Worm (Caenorhabditis elegans) whole organism, mixed stage, embryonic: ENCODE data around the gene sre-45.
A peak's percentile ranks its signal among the peaks of the same experiment; 100 is the strongest.

Experiments used
- M03D4.4 ChIP-seq: sonication (generic microtip); optimal IDR thresholded peaks from 2 replicates; lab custom pipeline; 2017; ENCODE audit warnings: mild to moderate bottlenecking, missing genetic modification characterization, missing compliant biosample characterization
- bed-3 ChIP-seq: fragments of 200-800 bp; sonication (Bioruptor generic); optimal IDR thresholded peaks from 3 replicates; lab custom pipeline; 2018; ENCODE audit warnings: mild to moderate bottlenecking, missing genetic modification characterization, moderate library complexity, missing compliant biosample characterization
- blmp-1 ChIP-seq: fragments of 150-350 bp; optimal IDR thresholded peaks from 2 replicates; lab custom pipeline; 2014; ENCODE audit warnings: missing biosample characterization, missing genetic modification characterization
- ceh-39 ChIP-seq: fragments of 150-350 bp; optimal IDR thresholded peaks from 2 replicates; lab custom pipeline; 2014; ENCODE audit warnings: missing biosample characterization, missing genetic modification characterization
- ceh-43 ChIP-seq: fragments of 200-800 bp; sonication (Bioruptor generic); optimal IDR thresholded peaks from 2 replicates; lab custom pipeline; 2018; ENCODE audit warnings: mild to moderate bottlenecking, missing genetic modification characterization, moderate library complexity, missing compliant biosample characterization
- ceh-83 ChIP-seq: fragments of 200-800 bp; sonication (Bioruptor generic); optimal IDR thresholded peaks from 2 replicates; lab custom pipeline; 2018; ENCODE audit warnings: mild to moderate bottlenecking, missing genetic modification characterization, missing compliant biosample characterization
- ces-1 ChIP-seq: fragments of 150-350 bp; optimal IDR thresholded peaks from 2 replicates; lab custom pipeline; 2014; ENCODE audit warnings: missing biosample characterization, missing genetic modification reagents, missing genetic modification characterization
- cnd-1 ChIP-seq: fragments of 200-800 bp; sonication (Bioruptor generic); optimal IDR thresholded peaks from 2 replicates; lab custom pipeline; 2018; ENCODE audit warnings: mild to moderate bottlenecking, missing genetic modification characterization, missing compliant biosample characterization
- drap-1 ChIP-seq: fragments of 200-800 bp; sonication (Bioruptor generic); optimal IDR thresholded peaks from 3 replicates; lab custom pipeline; 2018; ENCODE audit warnings: mild to moderate bottlenecking, missing genetic modification characterization, missing compliant biosample characterization
- elt-1 ChIP-seq: sonication (generic microtip); optimal IDR thresholded peaks from 2 replicates; lab custom pipeline; 2017; ENCODE audit warnings: missing genetic modification characterization, mild to moderate bottlenecking, missing compliant biosample characterization, antibody characterized with exemption, moderate library complexity, borderline replicate concordance; ENCODE audit not compliant: insufficient read depth
- elt-3 ChIP-seq: fragments of 150-350 bp; optimal IDR thresholded peaks from 2 replicates; lab custom pipeline; 2014; ENCODE audit warnings: missing biosample characterization, missing genetic modification characterization
- flh-1 ChIP-seq: fragments of 200-800 bp; sonication (Bioruptor generic); optimal IDR thresholded peaks from 2 replicates; lab custom pipeline; 2018; ENCODE audit warnings: mild to moderate bottlenecking, missing genetic modification characterization, moderate library complexity, missing compliant biosample characterization
- ham-2 ChIP-seq: fragments of 200-800 bp; sonication (Bioruptor generic); optimal IDR thresholded peaks from 2 replicates; lab custom pipeline; 2018; ENCODE audit warnings: mild to moderate bottlenecking, missing genetic modification characterization, missing compliant biosample characterization
- hlh-1 ChIP-seq: fragments of 150-350 bp; optimal IDR thresholded peaks from 2 replicates; lab custom pipeline; 2014; ENCODE audit warnings: missing biosample characterization, missing genetic modification reagents, missing genetic modification characterization
- lin-13 ChIP-seq: fragments of 150-350 bp; optimal IDR thresholded peaks from 2 replicates; lab custom pipeline; 2014; ENCODE audit warnings: missing biosample characterization, missing genetic modification characterization
- lin-32 ChIP-seq: fragments of 200-800 bp; sonication (Bioruptor generic); optimal IDR thresholded peaks from 2 replicates; lab custom pipeline; 2018; ENCODE audit warnings: mild to moderate bottlenecking, missing genetic modification characterization, missing compliant biosample characterization
- lsy-2 ChIP-seq: fragments of 150-350 bp; optimal IDR thresholded peaks from 2 replicates; lab custom pipeline; 2014; ENCODE audit warnings: missing biosample characterization, missing genetic modification characterization
- mab-5 ChIP-seq: fragments of 150-350 bp; optimal IDR thresholded peaks from 2 replicates; lab custom pipeline; 2014; ENCODE audit warnings: missing biosample characterization, missing genetic modification characterization
- mep-1 ChIP-seq: fragments of 150-350 bp; optimal IDR thresholded peaks from 2 replicates; lab custom pipeline; 2017; ENCODE audit warnings: missing biosample characterization, missing genetic modification reagents, missing genetic modification characterization, inconsistent platforms
- nhr-12 ChIP-seq: fragments of 150-350 bp; optimal IDR thresholded peaks from 2 replicates; lab custom pipeline; 2014; ENCODE audit warnings: missing biosample characterization, missing genetic modification characterization
- nhr-2 ChIP-seq: fragments of 150-350 bp; optimal IDR thresholded peaks from 2 replicates; lab custom pipeline; 2014; ENCODE audit warnings: missing biosample characterization, missing genetic modification characterization
- nhr-237 ChIP-seq: fragments of 150-350 bp; optimal IDR thresholded peaks from 2 replicates; lab custom pipeline; 2014; ENCODE audit warnings: missing biosample characterization, missing genetic modification characterization
- nhr-28 ChIP-seq: fragments of 150-350 bp; optimal IDR thresholded peaks from 2 replicates; lab custom pipeline; 2014; ENCODE audit warnings: missing biosample characterization, missing genetic modification characterization
- nhr-76 ChIP-seq: sonication (generic microtip); optimal IDR thresholded peaks from 2 replicates; lab custom pipeline; 2017; ENCODE audit warnings: missing biosample characterization, missing genetic modification characterization
- pha-4 ChIP-seq: fragments of 150-350 bp; optimal IDR thresholded peaks from 2 replicates; lab custom pipeline; 2018; ENCODE audit warnings: missing biosample characterization, missing genetic modification reagents, missing genetic modification characterization
- sem-2 ChIP-seq: fragments of 200-800 bp; sonication (Bioruptor generic); optimal IDR thresholded peaks from 2 replicates; lab custom pipeline; 2018; ENCODE audit warnings: mild to moderate bottlenecking, missing genetic modification characterization, missing compliant biosample characterization
- snpc-4 ChIP-seq: fragments of 150-350 bp; optimal IDR thresholded peaks from 2 replicates; lab custom pipeline; 2014; ENCODE audit warnings: missing biosample characterization, missing genetic modification characterization
- sptf-1 ChIP-seq: sonication (generic microtip); optimal IDR thresholded peaks from 2 replicates; lab custom pipeline; 2017; ENCODE audit warnings: mild to moderate bottlenecking, missing genetic modification characterization, moderate library complexity, missing compliant biosample characterization
- unc-120 ChIP-seq: sonication (generic microtip); optimal IDR thresholded peaks from 2 replicates; lab custom pipeline; 2017; ENCODE audit warnings: missing genetic modification characterization, missing compliant biosample characterization; ENCODE audit not compliant: poor library complexity, severe bottlenecking
- unc-62 ChIP-seq: fragments of 150-350 bp; optimal IDR thresholded peaks from 2 replicates; lab custom pipeline; 2014; ENCODE audit warnings: missing biosample characterization, missing genetic modification reagents, missing genetic modification characterization
- zip-8 ChIP-seq: fragments of 150-350 bp; optimal IDR thresholded peaks from 2 replicates; lab custom pipeline; 2014; ENCODE audit warnings: missing biosample characterization, missing genetic modification characterization
- ztf-11 ChIP-seq: fragments of 150-350 bp; optimal IDR thresholded peaks from 2 replicates; lab custom pipeline; 2014; ENCODE audit warnings: missing biosample characterization, missing genetic modification characterization

Gene sre-45

DNA sequence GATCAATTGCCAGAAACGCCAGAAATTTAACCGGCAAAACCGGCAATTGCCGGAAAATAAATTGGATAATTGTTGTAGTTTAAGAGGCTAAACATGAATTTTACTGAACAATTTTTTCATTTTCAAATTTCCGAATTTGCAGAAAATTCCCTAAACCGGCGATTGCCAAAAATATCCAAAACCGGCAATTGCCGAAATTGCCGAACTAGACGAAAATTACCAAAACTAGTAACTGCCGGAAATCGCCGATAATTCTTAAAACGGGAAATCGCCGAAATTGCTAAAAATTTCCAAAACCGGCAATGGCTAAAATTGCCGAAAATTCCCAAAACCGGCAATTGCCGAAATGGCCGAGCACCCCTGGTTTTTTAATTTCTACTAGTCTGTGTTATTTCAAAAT is 38.3 kb upstream of the sre-45 start:
- TF ChIP-seq ceh-43 (GFP tag; lab: Kevin White, UChicago) (no peak), flh-1 (GFP tag; lab: Kevin White, UChicago) (no peak), nhr-2 (tag; lab: Kevin White, UChicago) (no peak), sem-2 (GFP tag; lab: Kevin White, UChicago) (no peak), pha-4 (tag; lab: Kevin White, UChicago) (no peak), M03D4.4 (no peak), ham-2 (no peak), sptf-1 (tag; lab: Kevin White, UChicago) (no peak), nhr-12 (no peak), lin-13 (tag; lab: Kevin White, UChicago) (no peak), mab-5 (no peak), ceh-83 (no peak), lsy-2 (tag; lab: Kevin White, UChicago) (no peak), elt-1 (tag; lab: Kevin White, UChicago) (no peak), nhr-237 (tag; lab: Kevin White, UChicago) (no peak)

DNA sequence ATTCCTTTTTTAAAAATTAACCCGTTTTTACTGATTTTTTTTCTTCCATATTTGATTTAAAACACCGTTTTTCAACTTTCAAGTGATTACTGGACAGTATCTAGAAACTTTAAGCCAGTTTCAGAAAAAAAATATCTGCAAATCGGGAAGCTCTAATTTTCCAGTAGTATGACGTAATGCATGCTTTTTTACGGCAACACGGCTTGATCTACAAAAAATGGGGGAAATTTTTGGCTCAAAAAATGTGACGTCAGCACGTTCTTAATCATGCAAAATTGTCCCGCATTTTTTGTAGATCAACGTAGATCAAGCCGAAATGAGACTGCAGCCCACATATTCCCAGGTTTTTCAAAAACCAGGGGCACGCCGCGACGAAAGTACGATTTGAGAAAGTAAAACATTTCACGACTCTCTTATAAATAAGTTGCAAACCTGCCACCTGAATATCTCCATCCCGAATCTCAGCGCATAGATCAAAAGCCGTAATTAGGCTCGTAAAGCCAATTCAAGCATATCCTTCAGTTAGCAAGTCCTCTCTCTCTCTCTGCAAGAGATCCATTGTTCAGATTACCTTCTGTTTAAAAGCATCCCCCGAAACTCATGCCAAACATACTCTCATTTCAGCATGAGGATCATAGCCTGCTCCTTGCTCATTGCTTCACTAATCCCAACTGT is 35.8 kb upstream of the sre-45 start, which contains the start of gene E01G4.6:
E01G4.6 (plus strand) TSS at position 625 of the 675 bp plus-strand sequence.
- TF ChIP-seq lin-32 (GFP tag; lab: Kevin White, UChicago) (no peak), ceh-39 (tag; lab: Kevin White, UChicago) (no peak), hlh-1 (tag; lab: Kevin White, UChicago) (no peak), ceh-43 (GFP tag; lab: Kevin White, UChicago) (no peak), zip-8 (tag; lab: Kevin White, UChicago) (peak; percentile 68), unc-62 (no peak), snpc-4 (tag; lab: Kevin White, UChicago) (no peak), mep-1 (tag; lab: Kevin White, UChicago) (no peak)

DNA sequence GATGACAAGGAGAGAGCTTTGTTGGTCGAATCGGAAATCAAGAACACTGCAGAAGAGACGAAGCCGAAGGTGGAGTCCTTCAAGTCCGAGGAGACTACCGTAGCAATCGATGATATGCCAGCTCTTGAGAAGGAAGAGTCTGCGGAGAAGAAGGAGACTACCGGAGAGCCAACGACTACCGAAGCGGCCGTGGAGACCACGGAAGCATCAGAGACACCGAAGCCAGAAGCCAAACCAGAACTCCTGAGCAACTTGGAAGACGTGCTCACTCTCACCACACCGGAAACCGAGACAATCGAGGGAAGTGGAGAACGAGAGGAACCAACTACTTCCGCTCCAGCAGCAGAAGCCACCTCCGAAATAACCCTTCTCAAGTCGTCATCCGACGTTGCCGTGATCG is 33.6 kb upstream of the sre-45 start:
- no peak for TF ChIP-seq zip-8 (tag; lab: Kevin White, UChicago)

DNA sequence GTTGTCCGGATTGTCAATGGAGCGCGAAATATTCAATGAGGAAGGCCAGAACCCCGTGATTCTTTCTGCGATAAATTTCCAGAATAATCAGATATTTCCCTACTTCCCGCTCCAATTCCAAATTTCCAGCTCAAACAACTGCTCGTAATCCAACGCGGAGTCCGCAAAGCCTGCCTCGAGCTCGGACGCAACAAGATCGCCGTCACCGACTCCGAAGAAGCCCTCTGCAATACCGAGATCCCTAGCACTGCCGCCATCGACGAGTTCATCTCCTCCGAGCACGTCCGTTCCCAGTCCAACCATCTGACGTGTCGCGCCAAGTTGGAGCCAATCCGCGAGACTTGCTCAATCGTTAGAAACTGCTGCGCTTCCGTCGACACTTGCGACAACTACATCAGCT is 32.6 kb upstream of the sre-45 start:
- TF ChIP-seq nhr-76 (tag; lab: Kevin White, UChicago) (no peak), drap-1 (GFP tag; lab: Kevin White, UChicago) (no peak), nhr-237 (tag; lab: Kevin White, UChicago) (no peak), ceh-39 (tag; lab: Kevin White, UChicago) (no peak), cnd-1 (tag; lab: Kevin White, UChicago) (no peak), ztf-11 (no peak)

DNA sequence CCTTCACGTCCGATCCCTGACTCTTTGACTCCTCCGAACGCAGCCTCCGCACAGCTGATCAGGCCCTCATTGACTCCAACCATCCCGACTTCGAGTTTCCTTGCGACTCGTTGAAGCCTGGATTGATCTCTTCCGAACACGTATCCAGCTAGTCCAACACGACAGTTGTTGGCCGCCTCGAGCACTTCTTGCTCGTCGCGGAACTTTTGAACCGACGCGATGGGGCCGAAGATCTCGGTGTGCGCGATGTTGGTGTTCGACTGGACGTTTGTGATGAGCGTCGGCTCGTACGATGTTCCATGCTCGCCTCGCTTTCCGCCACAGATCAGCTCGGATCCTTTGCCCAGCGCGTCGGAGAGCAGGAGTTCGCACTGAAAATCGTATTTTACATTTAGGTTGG is 30.1 kb upstream of the sre-45 start:
- TF ChIP-seq elt-3 (tag; lab: Kevin White, UChicago) (no peak), hlh-1 (tag; lab: Kevin White, UChicago) (no peak), nhr-76 (tag; lab: Kevin White, UChicago) (no peak), ces-1 (GFP tag; lab: Kevin White, UChicago) (no peak), drap-1 (GFP tag; lab: Kevin White, UChicago) (no peak), bed-3 (GFP tag; lab: Kevin White, UChicago) (no peak), ceh-39 (tag; lab: Kevin White, UChicago) (no peak), zip-8 (tag; lab: Kevin White, UChicago) (no peak), ham-2 (no peak), flh-1 (GFP tag; lab: Kevin White, UChicago) (no peak), cnd-1 (tag; lab: Kevin White, UChicago) (no peak), lin-13 (tag; lab: Kevin White, UChicago) (no peak), mep-1 (tag; lab: Kevin White, UChicago) (no peak), snpc-4 (tag; lab: Kevin White, UChicago) (no peak), ztf-11 (no peak), nhr-28 (tag; lab: Kevin White, UChicago) (no peak), unc-120 (tag; lab: Kevin White, UChicago) (no peak), blmp-1 (no peak), lin-32 (GFP tag; lab: Kevin White, UChicago) (no peak), unc-62 (no peak)
- TF ChIP-seq, all 35 proteins: peak for 0
